Fruit fly (Drosophila melanogaster) whole organism, embryonic: ENCODE measurements around the gene CG43051.

Source experiments
- Bteb2 ChIP-seq: fragments of 200-800 bp; sonication (Bioruptor generic); optimal IDR thresholded peaks from 2 replicates; lab custom pipeline; 2016; ENCODE audit warnings: missing biosample characterization, missing genetic modification characterization
- CG10321 ChIP-seq: fragments of 200-800 bp; sonication (Bioruptor generic); IDR thresholded peaks from 2 replicates; pipeline ENCODE4 v1.3.6; 2022; ENCODE audit warnings: missing biosample characterization, missing genetic modification characterization
- CG11398 ChIP-seq: fragments of 200-800 bp; sonication (Bioruptor generic); optimal IDR thresholded peaks from 2 replicates; lab custom pipeline; 2016; ENCODE audit warnings: missing biosample characterization, missing genetic modification characterization
- CG13287 ChIP-seq: fragments of 200-800 bp; sonication (Bioruptor generic); IDR thresholded peaks from 2 replicates; pipeline ENCODE4 v1.3.6; 2022; ENCODE audit warnings: missing biosample characterization, missing genetic modification characterization; ENCODE audit not compliant: partially characterized antibody
- CG1603 ChIP-seq: fragments of 200-800 bp; sonication (Bioruptor generic); optimal IDR thresholded peaks from 2 replicates; lab custom pipeline; 2019; ENCODE audit warnings: missing biosample characterization, mild to moderate bottlenecking, missing genetic modification characterization, moderate library complexity
- CG18764 ChIP-seq: fragments of 200-800 bp; sonication (Bioruptor generic); optimal IDR thresholded peaks from 3 replicates; lab custom pipeline; 2016; ENCODE audit warnings: missing biosample characterization, missing genetic modification characterization
- CG6175 ChIP-seq: fragments of 200-800 bp; sonication (Bioruptor generic); IDR thresholded peaks from 3 replicates; pipeline ENCODE4 v1.3.6; 2022; ENCODE audit warnings: missing biosample characterization, missing genetic modification characterization
- CG6854 ChIP-seq: fragments of 200-800 bp; sonication (Bioruptor generic); optimal IDR thresholded peaks from 3 replicates; lab custom pipeline; 2017; ENCODE audit warnings: missing biosample characterization, mild to moderate bottlenecking, missing genetic modification characterization
- CG7271 ChIP-seq: fragments of 200-800 bp; sonication (Bioruptor generic); optimal IDR thresholded peaks from 2 replicates; lab custom pipeline; 2018; ENCODE audit warnings: missing biosample characterization, mild to moderate bottlenecking, missing genetic modification characterization, moderate library complexity
- CG9609 ChIP-seq: fragments of 200-800 bp; sonication (Bioruptor generic); optimal IDR thresholded peaks from 3 replicates; lab custom pipeline; 2016; ENCODE audit warnings: missing biosample characterization, missing genetic modification characterization
- CG9727 ChIP-seq: fragments of 200-800 bp; sonication (Bioruptor generic); optimal IDR thresholded peaks from 3 replicates; lab custom pipeline; 2017; ENCODE audit warnings: missing biosample characterization, mild to moderate bottlenecking, missing genetic modification characterization
- Camta ChIP-seq: fragments of 200-800 bp; sonication (Bioruptor generic); optimal IDR thresholded peaks from 2 replicates; lab custom pipeline; 2016; ENCODE audit warnings: missing biosample characterization, missing genetic modification characterization
- Chrac-16 ChIP-seq: fragments of 200-800 bp; sonication (Bioruptor generic); optimal IDR thresholded peaks from 3 replicates; lab custom pipeline; 2016; ENCODE audit warnings: missing biosample characterization, missing genetic modification characterization
- D ChIP-seq, 2 experiments: fragments of 200-800 bp in 1 of 2; fragments of >200 bp in 1 of 2; sonication (Bioruptor generic) in 1 of 2; optimal IDR thresholded peaks; 2 replicates in 1 of 2; 3 replicates in 1 of 2; lab custom pipeline; 2017; ENCODE audit warnings: mild to moderate bottlenecking in 1 of 2, missing biosample characterization in 1 of 2, missing genetic modification characterization in 1 of 2, missing genetic modification reagents in 1 of 2
- Deaf1 ChIP-seq: fragments of 200-800 bp; optimal IDR thresholded peaks from 3 replicates; lab custom pipeline; 2019; ENCODE audit warnings: missing biosample characterization, mild to moderate bottlenecking, missing genetic modification characterization, moderate library complexity
- Dek ChIP-seq: fragments of 200-800 bp; sonication (Bioruptor generic); optimal IDR thresholded peaks from 3 replicates; lab custom pipeline; 2019; ENCODE audit warnings: missing biosample characterization, mild to moderate bottlenecking, missing genetic modification characterization, moderate library complexity
- Eip74EF ChIP-seq, 2 experiments: fragments of 200-800 bp in 1 of 2; fragments of >200 bp in 1 of 2; sonication (Bioruptor generic) in 1 of 2; optimal IDR thresholded peaks; 2 replicates each; lab custom pipeline; 2017 to 2019; ENCODE audit warnings: missing biosample characterization in 2 of 2, missing genetic modification characterization in 2 of 2, mild to moderate bottlenecking in 1 of 2, moderate library complexity in 1 of 2
- Gug ChIP-seq: fragments of 200-800 bp; sonication (Bioruptor generic); IDR thresholded peaks from 4 replicates; pipeline ENCODE4 v1.3.6; 2022; ENCODE audit warnings: missing biosample characterization, missing genetic modification characterization
- HLH54F ChIP-seq: fragments of 200-800 bp; sonication (Bioruptor generic); optimal IDR thresholded peaks from 3 replicates; lab custom pipeline; 2016; ENCODE audit warnings: missing biosample characterization, missing genetic modification characterization
- Hey ChIP-seq: fragments of 200-800 bp; sonication (Bioruptor generic); optimal IDR thresholded peaks from 3 replicates; lab custom pipeline; 2018; ENCODE audit warnings: missing biosample characterization, mild to moderate bottlenecking, missing genetic modification characterization
- HmgZ ChIP-seq: fragments of 200-800 bp; sonication (Bioruptor generic); optimal IDR thresholded peaks from 2 replicates; lab custom pipeline; 2018; ENCODE audit warnings: missing biosample characterization, mild to moderate bottlenecking, missing genetic modification characterization
- Jarid2 ChIP-seq: fragments of 200-800 bp; sonication (Bioruptor generic); optimal IDR thresholded peaks from 3 replicates; lab custom pipeline; 2017; ENCODE audit warnings: mild to moderate bottlenecking, missing biosample characterization, missing genetic modification reagents, missing genetic modification characterization
- NFAT ChIP-seq: fragments of 200-800 bp; sonication (Bioruptor generic); IDR thresholded peaks from 2 replicates; pipeline ENCODE4 v1.3.6; 2022; ENCODE audit warnings: missing biosample characterization, missing genetic modification characterization
- Optix ChIP-seq: fragments of 200-800 bp; sonication (Bioruptor generic); IDR thresholded peaks from 3 replicates; pipeline ENCODE4 v1.3.6; 2022; ENCODE audit warnings: missing biosample characterization, missing genetic modification characterization
- Ptx1 ChIP-seq: fragments of 200-800 bp; sonication (Bioruptor generic); IDR thresholded peaks from 2 replicates; pipeline ENCODE4 v1.3.6; 2022; ENCODE audit warnings: missing biosample characterization, missing genetic modification characterization
- Side ChIP-seq: fragments of 200-800 bp; sonication (Bioruptor generic); optimal IDR thresholded peaks from 2 replicates; lab custom pipeline; 2016; ENCODE audit warnings: missing biosample characterization, missing genetic modification characterization
- Six4 ChIP-seq: fragments of 200-800 bp; sonication (Bioruptor generic); optimal IDR thresholded peaks from 2 replicates; lab custom pipeline; 2016; ENCODE audit warnings: missing biosample characterization, missing genetic modification characterization
- aop ChIP-seq: fragments of 200-800 bp; sonication (Bioruptor generic); IDR thresholded peaks from 2 replicates; pipeline ENCODE4 v1.3.6; 2022; ENCODE audit warnings: missing biosample characterization, missing genetic modification characterization
- bbx ChIP-seq: fragments of 200-800 bp; sonication (Bioruptor generic); IDR thresholded peaks from 2 replicates; pipeline ENCODE4 v1.3.6; 2022; ENCODE audit warnings: missing biosample characterization, missing genetic modification characterization; ENCODE audit not compliant: partially characterized antibody
- bsh ChIP-seq, 2 experiments: fragments of 200-800 bp; sonication (Bioruptor generic); optimal IDR thresholded peaks; 2 replicates each; lab custom pipeline; 2017 to 2018; ENCODE audit warnings: mild to moderate bottlenecking in 2 of 2, missing biosample characterization in 2 of 2, missing genetic modification characterization in 2 of 2, moderate library complexity in 1 of 2
- chif ChIP-seq, 2 experiments: fragments of 200-800 bp; sonication (Bioruptor generic); optimal IDR thresholded peaks; 3 replicates each; lab custom pipeline; 2016; ENCODE audit warnings: missing biosample characterization in 2 of 2, missing genetic modification characterization in 2 of 2
- disco-r ChIP-seq: fragments of 200-800 bp; sonication (Bioruptor generic); optimal IDR thresholded peaks from 2 replicates; lab custom pipeline; 2016; ENCODE audit warnings: missing biosample characterization, missing genetic modification characterization
- esg ChIP-seq: fragments of 200-800 bp; sonication (Bioruptor generic); conservative IDR thresholded peaks from 2 replicates; pipeline ENCODE4 v1.3.6; 2022; ENCODE audit warnings: missing biosample characterization, missing genetic modification characterization
- ewg ChIP-seq: fragments of 200-800 bp; sonication (Bioruptor generic); optimal IDR thresholded peaks from 3 replicates; lab custom pipeline; 2017; ENCODE audit warnings: mild to moderate bottlenecking, missing biosample characterization, missing genetic modification reagents, missing genetic modification characterization
- grau ChIP-seq: fragments of 200-800 bp; optimal IDR thresholded peaks from 3 replicates; lab custom pipeline; 2019; ENCODE audit warnings: missing biosample characterization, mild to moderate bottlenecking, missing genetic modification characterization, moderate library complexity
- gsb-n ChIP-seq: fragments of 200-800 bp; sonication (Bioruptor generic); optimal IDR thresholded peaks from 3 replicates; lab custom pipeline; 2018; ENCODE audit warnings: missing biosample characterization, mild to moderate bottlenecking, missing genetic modification characterization
- gt ChIP-seq: fragments of 200-800 bp; sonication (Bioruptor generic); IDR thresholded peaks from 2 replicates; pipeline ENCODE4 v1.3.6; 2022; ENCODE audit warnings: missing biosample characterization, missing genetic modification characterization
- ind ChIP-seq: fragments of 200-800 bp; sonication (Bioruptor generic); optimal IDR thresholded peaks from 3 replicates; lab custom pipeline; 2016; ENCODE audit warnings: missing biosample characterization, missing genetic modification characterization
- prd ChIP-seq, 3 experiments: fragments of >200 bp in 2 of 3; fragments of 200-800 bp in 1 of 3; sonication (Bioruptor generic) in 1 of 3; optimal IDR thresholded peaks in 2 of 3; IDR thresholded peaks in 1 of 3; 2 replicates in 2 of 3; 3 replicates in 1 of 3; pipeline versions ENCODE4 v1.3.6 to Lab custom; 2017 to 2022; ENCODE audit warnings: missing biosample characterization in 1 of 3, missing genetic modification characterization in 1 of 3
- ranshi ChIP-seq: fragments of 200-800 bp; sonication (Bioruptor generic); IDR thresholded peaks from 2 replicates; pipeline ENCODE4 v1.3.6; 2022; ENCODE audit warnings: missing biosample characterization, missing genetic modification characterization
- scrt ChIP-seq: fragments of 200-800 bp; sonication (Bioruptor generic); optimal IDR thresholded peaks from 2 replicates; lab custom pipeline; 2018; ENCODE audit warnings: missing biosample characterization, mild to moderate bottlenecking, missing genetic modification characterization, moderate library complexity
- sens ChIP-seq: fragments of 200-800 bp; sonication (Bioruptor generic); peaks from one replicate; lab custom pipeline; 2016; ENCODE audit warnings: missing biosample characterization, missing genetic modification characterization
- slou ChIP-seq: fragments of 200-800 bp; sonication (Bioruptor generic); optimal IDR thresholded peaks from 3 replicates; lab custom pipeline; 2016; ENCODE audit warnings: missing biosample characterization, missing genetic modification characterization
- slp2 ChIP-seq: fragments of 200-800 bp; sonication (Bioruptor generic); optimal IDR thresholded peaks from 2 replicates; lab custom pipeline; 2016; ENCODE audit warnings: missing biosample characterization, missing genetic modification characterization
- tgo ChIP-seq: fragments of 200-800 bp; sonication (Bioruptor generic); IDR thresholded peaks from 3 replicates; pipeline ENCODE4 v1.3.6; 2022; ENCODE audit warnings: missing biosample characterization, missing genetic modification characterization
- vnd ChIP-seq: fragments of 200-800 bp; sonication (Bioruptor generic); IDR thresholded peaks from 3 replicates; pipeline ENCODE4 v1.3.6; 2022; ENCODE audit warnings: missing biosample characterization, missing genetic modification characterization; ENCODE audit not compliant: partially characterized antibody
- wek ChIP-seq: fragments of 200-800 bp; sonication (Bioruptor generic); optimal IDR thresholded peaks from 3 replicates; lab custom pipeline; 2018; ENCODE audit warnings: missing biosample characterization, mild to moderate bottlenecking, missing genetic modification characterization, moderate library complexity
- wor ChIP-seq: fragments of 200-800 bp; sonication (Bioruptor generic); IDR thresholded peaks from 2 replicates; pipeline ENCODE4 v1.3.6; 2022; ENCODE audit warnings: missing biosample characterization, missing genetic modification characterization

The CG43051 gene

dm6 chr2L:12529029-12529948 lies 21.6 kb downstream of the CG43051 start (continued):
- TF ChIP-seq disco-r (GFP tag; lab: Kevin White, UChicago) = no peak
- no peak for TF ChIP-seq wor
- TF ChIP-seq esg (GFP tag; lab: Robert Waterston, UW) = no peak
- no peak for TF ChIP-seq chif (GFP tag; optimal IDR thresholded peaks at IDR 0.05; lab: Kevin White, UChicago)
- no peak for TF ChIP-seq slou
- peak; percentile 70 for TF ChIP-seq wek (GFP tag; lab: Kevin White, UChicago)
- peak; percentile 70 for TF ChIP-seq tgo (GFP tag; lab: Robert Waterston, UW)
- TF ChIP-seq gsb-n (tag; lab: Kevin White, UChicago) = no peak
- TF ChIP-seq CG18764 (GFP tag; lab: Kevin White, UChicago) = no peak
- no peak for TF ChIP-seq ranshi (GFP tag; lab: Robert Waterston, UW)
- TF ChIP-seq CG6854 = no peak
- no peak for TF ChIP-seq CG6175 (GFP tag; lab: Robert Waterston, UW)
- peak; percentile 22 for TF ChIP-seq Six4 (GFP tag; lab: Kevin White, UChicago)
- no peak for TF ChIP-seq HLH54F (GFP tag; lab: Kevin White, UChicago)
- no peak for TF ChIP-seq CG7271 (tag; lab: Kevin White, UChicago)
- no peak for TF ChIP-seq Gug (GFP tag; lab: Robert Waterston, UW)
- no peak for TF ChIP-seq D (optimal IDR thresholded peaks at IDR 0.05; lab: Kevin White, UChicago)
- TF ChIP-seq D (GFP tag; optimal IDR thresholded peaks at IDR 0.05; lab: Kevin White, UChicago) = no peak
- no peak for TF ChIP-seq aop (GFP tag; lab: Robert Waterston, UW)
- no peak for TF ChIP-seq CG11398 (GFP tag; lab: Kevin White, UChicago)
- no peak for TF ChIP-seq Ptx1 (GFP tag; lab: Robert Waterston, UW)
- TF ChIP-seq scrt = no peak
- TF ChIP-seq Dek (tag; lab: Kevin White, UChicago) = no peak
- TF ChIP-seq slp2 (GFP tag; lab: Kevin White, UChicago) = peak; percentile 8
- peak; percentile 93 for TF ChIP-seq Deaf1 (tag; lab: Kevin White, UChicago)
- TF ChIP-seq grau (tag; lab: Kevin White, UChicago) = peak; percentile 28
- no peak for TF ChIP-seq CG10321 (GFP tag; lab: Robert Waterston, UW)
- peak; percentile 86 for TF ChIP-seq HmgZ (tag; lab: Kevin White, UChicago)
- peak; percentile 10 for TF ChIP-seq Jarid2
- TF ChIP-seq Side (GFP tag; lab: Kevin White, UChicago) = no peak
- TF ChIP-seq bbx (GFP tag; lab: Robert Waterston, UW) = no peak; the same call in 1 of the 2 replicates
- no peak for TF ChIP-seq vnd (GFP tag; lab: Robert Waterston, UW)
- TF ChIP-seq sens (GFP tag; lab: Kevin White, UChicago) = peak; percentile 50
- TF ChIP-seq Optix = no peak
- TF ChIP-seq CG9609 (GFP tag; lab: Kevin White, UChicago) = no peak
- TF ChIP-seq NFAT = no peak
- TF ChIP-seq ind (GFP tag; lab: Kevin White, UChicago) = peak; percentile 35
- TF ChIP-seq CG13287 (GFP tag; lab: Robert Waterston, UW) = peak; percentile 67
- peak; percentile 13 for TF ChIP-seq Camta (GFP tag; lab: Kevin White, UChicago)
- TF ChIP-seq Hey (tag; lab: Kevin White, UChicago) = peak; percentile 79
- no peak for TF ChIP-seq CG9727 (GFP tag; lab: Kevin White, UChicago)
- TF ChIP-seq Bteb2 (GFP tag; lab: Kevin White, UChicago) = no peak
- TF ChIP-seq ewg (GFP tag; lab: Kevin White, UChicago) = peak; percentile 17
- TF ChIP-seq prd (optimal IDR thresholded peaks at IDR 0.05; lab: Kevin White, UChicago) = no peak
- TF ChIP-seq prd (GFP tag; IDR thresholded peaks at IDR 0.05; lab: Robert Waterston, UW) = no peak
- peak in 1 of 2 experiments; percentile 19 for TF ChIP-seq bsh (GFP tag; optimal IDR thresholded peaks at IDR 0.05; lab: Kevin White, UChicago)
- TF ChIP-seq CG1603 (tag; lab: Kevin White, UChicago) = no peak
- TF ChIP-seq Chrac-16 (GFP tag; lab: Kevin White, UChicago) = peak; percentile 25
- no peak for TF ChIP-seq Eip74EF (GFP tag; optimal IDR thresholded peaks at IDR 0.05; lab: Kevin White, UChicago)
- TF ChIP-seq gt (GFP tag; lab: Robert Waterston, UW) = no peak
